Worm (Caenorhabditis elegans): ENCODE results near the gene Y53F4B.21.

DNA sequence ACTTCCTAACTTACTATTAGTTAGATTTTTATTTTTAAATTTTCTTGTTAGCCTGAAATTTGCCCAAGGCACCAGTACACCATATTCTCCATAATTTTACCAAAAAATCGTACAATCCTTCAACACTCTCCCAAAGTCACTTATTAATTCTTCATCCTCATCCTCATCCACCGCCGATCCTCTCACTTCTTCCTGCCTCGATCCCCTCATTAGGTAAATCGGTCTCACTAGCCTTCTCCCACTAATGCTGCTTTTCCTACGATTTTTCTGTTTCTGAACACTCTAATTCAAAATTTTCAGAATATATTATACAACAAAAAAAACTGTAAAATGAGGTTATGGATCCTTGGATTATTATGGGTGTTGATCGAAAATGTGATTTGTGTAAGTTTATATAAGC, 45.9 kb downstream of the Y53F4B.21 start, which contains the start of gene Y53F4B.25:
- TF ChIP-seq unc-39 (tag; optimal IDR thresholded peaks at IDR 0.05), result no peak
- TF ChIP-seq ces-1 (GFP tag; optimal IDR thresholded peaks at IDR 0.05), result no peak
- no peak for TF ChIP-seq pha-4 (tag; optimal IDR thresholded peaks at IDR 0.05)
- TF ChIP-seq nhr-76 (tag; optimal IDR thresholded peaks at IDR 0.05), result no peak
- TF ChIP-seq nhr-237 (tag; optimal IDR thresholded peaks at IDR 0.05), result no peak
- TF ChIP-seq lsy-2 (tag; optimal IDR thresholded peaks at IDR 0.05), result no peak
- TF ChIP-seq nhr-28 (tag; optimal IDR thresholded peaks at IDR 0.05), result no peak
- TF ChIP-seq ztf-11 (tag; optimal IDR thresholded peaks at IDR 0.05), result no peak
- no peak for TF ChIP-seq elt-1 (tag; optimal IDR thresholded peaks at IDR 0.05; ENCODE audit: borderline replicate concordance, insufficient read depth)
- no peak for TF ChIP-seq snpc-4 (tag; optimal IDR thresholded peaks at IDR 0.05)
- no peak for TF ChIP-seq nhr-2 (tag; optimal IDR thresholded peaks at IDR 0.05)
- TF ChIP-seq unc-62 (GFP tag; optimal IDR thresholded peaks at IDR 0.05), result no peak

All from whole organism, mixed stage, embryonic.